Fruit fly (Drosophila melanogaster) whole organism, prepupa: ENCODE data around the gene Acp24A4.

Source experiments
- CG16779 ChIP-seq: fragments of 200-800 bp; sonication (Bioruptor generic); optimal IDR thresholded peaks from 3 replicates; lab custom pipeline; 2017; ENCODE audit warnings: missing biosample characterization, mild to moderate bottlenecking, missing genetic modification characterization
- CG3032 ChIP-seq: fragments of 200-800 bp; optimal IDR thresholded peaks from 2 replicates; lab custom pipeline; 2019; ENCODE audit warnings: missing biosample characterization, mild to moderate bottlenecking, missing genetic modification characterization, moderate library complexity
- Sox14 ChIP-seq: fragments of 200-800 bp; sonication (Bioruptor generic); optimal IDR thresholded peaks from 3 replicates; lab custom pipeline; 2016; ENCODE audit warnings: missing biosample characterization, missing genetic modification characterization
- acj6 ChIP-seq: fragments of 200-800 bp; sonication (Bioruptor generic); optimal IDR thresholded peaks from 3 replicates; lab custom pipeline; 2016; ENCODE audit warnings: missing biosample characterization, missing genetic modification characterization
- dsx ChIP-seq: fragments of 200-800 bp; optimal IDR thresholded peaks from 3 replicates; lab custom pipeline; 2019; ENCODE audit warnings: missing biosample characterization, mild to moderate bottlenecking, missing genetic modification characterization, moderate library complexity; ENCODE audit not compliant: poor library complexity, severe bottlenecking
- eg ChIP-seq: fragments of 200-800 bp; sonication (Bioruptor generic); IDR thresholded peaks from 3 replicates; pipeline ENCODE4 v1.3.6; 2022; ENCODE audit warnings: missing biosample characterization, missing genetic modification characterization
- salr ChIP-seq, 2 experiments: fragments of 200-800 bp; sonication (Bioruptor generic); optimal IDR thresholded peaks; 3 replicates each; lab custom pipeline; 2016 to 2018; ENCODE audit warnings: missing biosample characterization in 2 of 2, missing genetic modification characterization in 2 of 2, mild to moderate bottlenecking in 1 of 2
- vri ChIP-seq: fragments of 200-800 bp; sonication (Bioruptor generic); optimal IDR thresholded peaks from 3 replicates; lab custom pipeline; 2016; ENCODE audit warnings: missing biosample characterization, mild to moderate bottlenecking, missing genetic modification characterization

DNA sequence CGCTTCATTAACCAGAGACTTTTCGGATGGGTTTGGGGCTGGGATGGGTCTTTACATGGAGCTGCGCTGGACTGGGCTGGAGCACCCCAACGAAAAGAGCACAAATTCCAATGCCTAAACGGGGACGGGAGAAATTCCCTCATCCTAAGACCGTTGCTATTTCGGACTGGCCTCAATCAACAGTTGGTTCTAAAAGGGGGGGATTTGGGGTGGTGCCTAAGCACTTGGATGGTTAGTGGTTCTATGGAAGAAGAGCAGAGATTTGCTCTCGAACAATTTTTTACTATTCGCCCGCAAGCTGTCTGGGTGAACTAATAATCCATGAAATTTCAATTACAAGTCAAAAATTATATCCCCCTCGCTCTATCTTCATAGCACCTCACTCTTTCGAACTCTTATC lies 35.9 kb upstream of the Acp24A4 start:
- no peak for TF ChIP-seq Sox14 (GFP tag; lab: Kevin White, UChicago)
- TF ChIP-seq dsx (GFP tag; lab: Kevin White, UChicago) = no peak
- TF ChIP-seq acj6 = no peak
- TF ChIP-seq vri (GFP tag; lab: Kevin White, UChicago) = no peak
- TF ChIP-seq CG3032 = no peak
- TF ChIP-seq CG16779 (tag; lab: Kevin White, UChicago) = no peak
- no peak for TF ChIP-seq eg (GFP tag; lab: Robert Waterston, UW)
- TF ChIP-seq salr (GFP tag; optimal IDR thresholded peaks at IDR 0.05; lab: Kevin White, UChicago) = no peak
